Worm (Caenorhabditis elegans) whole organism, young adult: Measurements from ENCODE around the gene Y22D7AR.14.

Source experiments
- B0035.1 ChIP-seq: sonication (generic microtip); optimal IDR thresholded peaks from 2 replicates; lab custom pipeline; 2016; ENCODE audit warnings: missing genetic modification characterization, mild to moderate bottlenecking, missing compliant biosample characterization, missing genotype, missing genetic modification reagents
- B0261.1 ChIP-seq: sonication (generic microtip); optimal IDR thresholded peaks from 2 replicates; lab custom pipeline; 2016; ENCODE audit warnings: mild to moderate bottlenecking, missing genetic modification characterization, moderate library complexity, missing compliant biosample characterization
- F39B2.1 ChIP-seq: fragments of 200-800 bp; sonication (Bioruptor generic); IDR thresholded peaks from 2 replicates; pipeline ENCODE4 v1.3.6; 2022; ENCODE audit warnings: missing genetic modification reagents, missing genetic modification characterization, missing compliant biosample characterization
- T07F8.4 ChIP-seq: sonication (generic microtip); optimal IDR thresholded peaks from 2 replicates; lab custom pipeline; 2016; ENCODE audit warnings: mild to moderate bottlenecking, missing genetic modification characterization, moderate library complexity, missing compliant biosample characterization
- Y79H2A.3 ChIP-seq: fragments of 200-800 bp; sonication (Bioruptor generic); conservative IDR thresholded peaks from 2 replicates; pipeline ENCODE4 v1.3.6; 2022; ENCODE audit warnings: missing genetic modification reagents, missing genetic modification characterization, missing compliant biosample characterization
- athp-1 ChIP-seq: sonication (generic microtip); optimal IDR thresholded peaks from 2 replicates; lab custom pipeline; 2017; ENCODE audit warnings: mild to moderate bottlenecking, missing genetic modification characterization, missing compliant biosample characterization
- bed-1 ChIP-seq: fragments of 200-800 bp; sonication (Bioruptor generic); IDR thresholded peaks from 2 replicates; pipeline ENCODE4 v1.3.6; 2022; ENCODE audit warnings: missing genetic modification reagents, missing genetic modification characterization, missing compliant biosample characterization
- bed-2 ChIP-seq: fragments of 200-800 bp; sonication (Bioruptor generic); IDR thresholded peaks from 2 replicates; pipeline ENCODE4 v1.3.6; 2022; ENCODE audit warnings: missing genetic modification reagents, missing genetic modification characterization, missing compliant biosample characterization
- cebp-2 ChIP-seq: fragments of 200-800 bp; sonication (Bioruptor generic); IDR thresholded peaks from 2 replicates; pipeline ENCODE4 v1.3.6; 2022; ENCODE audit warnings: missing genetic modification characterization, missing compliant biosample characterization
- ceh-91 ChIP-seq: fragments of 200-800 bp; sonication (Bioruptor generic); IDR thresholded peaks from 2 replicates; pipeline ENCODE4 v1.3.6; 2022; ENCODE audit warnings: missing genetic modification reagents, missing genetic modification characterization, missing compliant biosample characterization
- chd-7 ChIP-seq: sonication (generic microtip); optimal IDR thresholded peaks from 2 replicates; lab custom pipeline; 2016; ENCODE audit warnings: mild to moderate bottlenecking, missing genetic modification characterization, moderate library complexity, missing compliant biosample characterization
- dpl-1 ChIP-seq: fragments of 150-350 bp; optimal IDR thresholded peaks from 2 replicates; lab custom pipeline; 2014; ENCODE audit warnings: missing biosample characterization, missing genetic modification reagents, missing genetic modification characterization
- egl-18 ChIP-seq: fragments of 200-800 bp; sonication (Bioruptor generic); IDR thresholded peaks from 2 replicates; pipeline ENCODE4 v1.3.6; 2022; ENCODE audit warnings: missing genetic modification reagents, missing genetic modification characterization, missing compliant biosample characterization
- egrh-3 ChIP-seq: fragments of 200-800 bp; sonication (Bioruptor generic); IDR thresholded peaks from 2 replicates; pipeline ENCODE4 v1.3.6; 2022; ENCODE audit warnings: missing genetic modification reagents, missing genetic modification characterization, missing compliant biosample characterization
- hmg-20 ChIP-seq: fragments of 200-800 bp; sonication (Bioruptor generic); IDR thresholded peaks from 2 replicates; pipeline ENCODE4 v1.3.6; 2022; ENCODE audit warnings: missing genetic modification reagents, missing genetic modification characterization, missing compliant biosample characterization
- hsf-1 ChIP-seq: fragments of 200-800 bp; sonication (Bioruptor generic); IDR thresholded peaks from 2 replicates; pipeline ENCODE4 v1.3.6; 2022; ENCODE audit warnings: missing genetic modification reagents, missing genetic modification characterization, missing compliant biosample characterization
- lsy-27 ChIP-seq: sonication (generic microtip); optimal IDR thresholded peaks from 2 replicates; lab custom pipeline; 2017; ENCODE audit warnings: missing genetic modification characterization, mild to moderate bottlenecking, missing compliant biosample characterization, antibody characterized with exemption, missing genotype, borderline replicate concordance; ENCODE audit not compliant: insufficient read depth
- mes-4 ChIP-seq: sonication (generic microtip); optimal IDR thresholded peaks from 2 replicates; lab custom pipeline; 2016; ENCODE audit warnings: missing genotype, missing genetic modification characterization, missing compliant biosample characterization
- nhr-27 ChIP-seq: fragments of 200-800 bp; sonication (Bioruptor generic); optimal IDR thresholded peaks from 2 replicates; lab custom pipeline; 2018; ENCODE audit warnings: mild to moderate bottlenecking, missing genetic modification characterization, moderate library complexity, missing compliant biosample characterization
- nhr-80 ChIP-seq: sonication (generic microtip); optimal IDR thresholded peaks from 2 replicates; lab custom pipeline; 2016; ENCODE audit warnings: missing genetic modification characterization, missing compliant biosample characterization
- pbrm-1 ChIP-seq: fragments of 200-800 bp; sonication (Bioruptor generic); IDR thresholded peaks from 2 replicates; pipeline ENCODE4 v1.3.6; 2022; ENCODE audit warnings: missing genetic modification reagents, missing genetic modification characterization, missing compliant biosample characterization
- pha-4 ChIP-seq: fragments of 150-350 bp; sonication (generic microtip); optimal IDR thresholded peaks from 2 replicates; lab custom pipeline; 2014; ENCODE audit warnings: missing biosample characterization, missing genetic modification reagents, missing genetic modification characterization
- rec-8 ChIP-seq, 2 experiments: sonication (generic microtip); optimal IDR thresholded peaks; 2 replicates each; lab custom pipeline; 2016; ENCODE audit warnings: mild to moderate bottlenecking in 2 of 2, missing genetic modification characterization in 2 of 2, missing genetic modification reagents in 2 of 2, missing genotype in 2 of 2, missing biosample characterization in 1 of 2, missing compliant biosample characterization in 1 of 2, moderate library complexity in 1 of 2
- rpc-1 ChIP-seq, 2 experiments: fragments of 150-350 bp in 1 of 2; sonication (generic microtip) in 1 of 2; optimal IDR thresholded peaks; 2 replicates each; lab custom pipeline; 2014 to 2018; ENCODE audit warnings: missing biosample characterization in 1 of 2, missing genetic modification characterization in 1 of 2, missing genetic modification reagents in 1 of 2, missing genotype in 1 of 2
- tbp1 ChIP-seq: fragments of 200-800 bp; sonication (Bioruptor generic); optimal IDR thresholded peaks from 2 replicates; lab custom pipeline; 2018; ENCODE audit warnings: mild to moderate bottlenecking, missing genetic modification characterization, missing compliant biosample characterization
- zfh-2 ChIP-seq: fragments of 200-800 bp; sonication (Bioruptor generic); conservative IDR thresholded peaks from 2 replicates; pipeline ENCODE4 v1.3.6; 2022; ENCODE audit warnings: missing genetic modification reagents, missing genetic modification characterization, missing compliant biosample characterization
- ztf-22 ChIP-seq: fragments of 200-800 bp; sonication (Bioruptor generic); optimal IDR thresholded peaks from 2 replicates; lab custom pipeline; 2018; ENCODE audit warnings: mild to moderate bottlenecking, missing genetic modification characterization, moderate library complexity, missing compliant biosample characterization
- ztf-25 ChIP-seq: fragments of 200-800 bp; sonication (Bioruptor generic); IDR thresholded peaks from 2 replicates; pipeline ENCODE4 v1.3.6; 2022; ENCODE audit warnings: missing genetic modification reagents, missing genetic modification characterization, missing compliant biosample characterization

The Y22D7AR.14 gene

ce11 chrIII:1665799-1666308 lies 24.0 kb downstream of the Y22D7AR.14 start, which contains the start of gene Y22D7AR.3:
Gene Y22D7AR.3, minus strand, starts transcription at chrIII:1665849.
- no peak for TF ChIP-seq dpl-1 (GFP tag; lab: Kevin White, UChicago)
- TF ChIP-seq ztf-22 (GFP tag; lab: Kevin White, UChicago) = no peak
- TF ChIP-seq pha-4 (tag; lab: Kevin White, UChicago) = no peak
- TF ChIP-seq mes-4 (tag; lab: Kevin White, UChicago) = no peak
- TF ChIP-seq B0035.1 (tag; lab: Kevin White, UChicago) = no peak
- TF ChIP-seq egl-18 = no peak
- TF ChIP-seq ztf-25 (GFP tag; lab: Robert Waterston, UW) = no peak
- no peak for TF ChIP-seq hmg-20
- no peak for TF ChIP-seq egrh-3 (GFP tag; lab: Robert Waterston, UW)
- TF ChIP-seq hsf-1 (GFP tag; lab: Robert Waterston, UW) = no peak
- no peak for TF ChIP-seq Y79H2A.3 (GFP tag; lab: Robert Waterston, UW)

ce11 chrIII:1665373-1665772 lies 24.5 kb downstream of the Y22D7AR.14 start:
- TF ChIP-seq nhr-27 (tag; lab: Kevin White, UChicago) (no peak), lsy-27 (no peak), Y79H2A.3 (GFP tag; lab: Robert Waterston, UW) (no peak), mes-4 (tag; lab: Kevin White, UChicago) (no peak), cebp-2 (GFP tag; lab: Robert Waterston, UW) (no peak)

- TF ChIP-seq rpc-1 (optimal IDR thresholded peaks at IDR 0.05; lab: Kevin White, UChicago) (no peak), rpc-1 (tag; optimal IDR thresholded peaks at IDR 0.05; lab: Kevin White, UChicago) (peak; percentile 11), egrh-3 (GFP tag; lab: Robert Waterston, UW) (peak; percentile 64; the same call in 1 of the 2 replicates), zfh-2 (GFP tag; lab: Robert Waterston, UW) (peak; percentile 76), F39B2.1 (GFP tag; lab: Robert Waterston, UW) (no peak)
Observed at ce11 chrIII:1664761-1665266, 25.0 kb downstream of the Y22D7AR.14 start, which contains the start of gene Y22D7AL.16. Gene Y22D7AL.16, minus strand, starts transcription at chrIII:1665216.

ce11 chrIII:1663056-1663455 lies 26.8 kb downstream of the Y22D7AR.14 start:
- TF ChIP-seq B0261.1 (tag; lab: Kevin White, UChicago) (no peak), bed-1 (GFP tag; lab: Robert Waterston, UW) (no peak)
- TF ChIP-seq, all 124 proteins: peak for 0

ce11 chrIII:1662405-1662804 lies 27.4 kb downstream of the Y22D7AR.14 start:
- TF ChIP-seq tbp1 (GFP tag; lab: Kevin White, UChicago) (peak; percentile 70), ceh-91 (no peak), athp-1 (tag; lab: Kevin White, UChicago) (no peak), bed-2 (GFP tag; lab: Robert Waterston, UW) (no peak), mes-4 (tag; lab: Kevin White, UChicago) (no peak), rpc-1 (optimal IDR thresholded peaks at IDR 0.05; lab: Kevin White, UChicago) (no peak), rpc-1 (tag; optimal IDR thresholded peaks at IDR 0.05; lab: Kevin White, UChicago) (peak; percentile 56)
- TF ChIP-seq, all 124 proteins: peak for 2

ce11 chrIII:1661031-1661430 lies 28.8 kb downstream of the Y22D7AR.14 start:
- no peak for TF ChIP-seq chd-7 (tag; lab: Kevin White, UChicago)
- TF ChIP-seq pbrm-1 = no peak
- no peak for TF ChIP-seq T07F8.4 (tag; lab: Kevin White, UChicago)
- TF ChIP-seq rec-8 (tag; optimal IDR thresholded peaks at IDR 0.05; lab: Kevin White, UChicago) = no peak
- peak; percentile 40 for TF ChIP-seq nhr-80
